Fruit fly (Drosophila melanogaster) whole organism, embryonic: ENCODE results near the gene bnl.

Experiments
- Bteb2 ChIP-seq: fragments of 200-800 bp; sonication (Bioruptor generic); optimal IDR thresholded peaks from 2 replicates; lab custom pipeline; 2016; ENCODE audit warnings: missing biosample characterization, missing genetic modification characterization
- CG10209 ChIP-seq: fragments of 200-800 bp; sonication (Bioruptor generic); optimal IDR thresholded peaks from 3 replicates; lab custom pipeline; 2017; ENCODE audit warnings: missing biosample characterization, mild to moderate bottlenecking, missing genetic modification characterization, missing genetic modification reagents
- CG10267 ChIP-seq: fragments of 200-800 bp; sonication (Bioruptor generic); optimal IDR thresholded peaks from 2 replicates; lab custom pipeline; 2018; ENCODE audit warnings: missing biosample characterization, mild to moderate bottlenecking, missing genetic modification characterization, moderate library complexity
- CG10366 ChIP-seq: fragments of 200-800 bp; sonication (Bioruptor generic); IDR thresholded peaks from 2 replicates; pipeline ENCODE4 v1.3.6; 2022; ENCODE audit warnings: missing biosample characterization, missing genetic modification characterization
- CG11696 ChIP-seq: fragments of 200-800 bp; sonication (Bioruptor generic); IDR thresholded peaks from 2 replicates; pipeline ENCODE4 v1.3.6; 2022; ENCODE audit warnings: missing biosample characterization, missing genetic modification characterization
- CG13775 ChIP-seq: fragments of 200-800 bp; sonication (Bioruptor generic); optimal IDR thresholded peaks from 3 replicates; lab custom pipeline; 2017; ENCODE audit warnings: missing biosample characterization, mild to moderate bottlenecking, missing genetic modification characterization
- CG14050 ChIP-seq: fragments of 200-800 bp; sonication (Bioruptor generic); IDR thresholded peaks from 3 replicates; pipeline ENCODE4 v1.3.6; 2022; ENCODE audit warnings: missing biosample characterization, missing genetic modification characterization
- CG15073 ChIP-seq: fragments of 200-800 bp; sonication (Bioruptor generic); optimal IDR thresholded peaks from 2 replicates; lab custom pipeline; 2016; ENCODE audit warnings: missing biosample characterization, missing genetic modification characterization
- CG17328 ChIP-seq: fragments of 200-800 bp; sonication (Bioruptor generic); IDR thresholded peaks from 2 replicates; pipeline ENCODE4 v1.3.6; 2022; ENCODE audit warnings: missing biosample characterization, missing genetic modification characterization
- CG17568 ChIP-seq: fragments of 200-800 bp; sonication (Bioruptor generic); optimal IDR thresholded peaks from 2 replicates; lab custom pipeline; 2018; ENCODE audit warnings: missing biosample characterization, mild to moderate bottlenecking, missing genetic modification characterization, moderate library complexity
- CG2120 ChIP-seq: fragments of 200-800 bp; sonication (Bioruptor generic); optimal IDR thresholded peaks from 3 replicates; lab custom pipeline; 2016; ENCODE audit warnings: missing biosample characterization, missing genetic modification characterization
- CG2678 ChIP-seq: fragments of 200-800 bp; sonication (Bioruptor generic); optimal IDR thresholded peaks from 3 replicates; lab custom pipeline; 2019; ENCODE audit warnings: missing biosample characterization, mild to moderate bottlenecking, missing genetic modification characterization, moderate library complexity
- CG30431 ChIP-seq: fragments of 200-800 bp; sonication (Bioruptor generic); optimal IDR thresholded peaks from 2 replicates; lab custom pipeline; 2017; ENCODE audit warnings: missing biosample characterization, missing genetic modification characterization
- CG4424 ChIP-seq: fragments of 200-800 bp; sonication (Bioruptor generic); optimal IDR thresholded peaks from 3 replicates; lab custom pipeline; 2016; ENCODE audit warnings: missing biosample characterization, missing genetic modification characterization
- CG4730 ChIP-seq: fragments of 200-800 bp; sonication (Bioruptor generic); IDR thresholded peaks from 2 replicates; pipeline ENCODE4 v1.3.6; 2022; ENCODE audit warnings: missing biosample characterization, missing genetic modification characterization
- CG4820 ChIP-seq: fragments of 200-800 bp; sonication (Bioruptor generic); optimal IDR thresholded peaks from 3 replicates; lab custom pipeline; 2016; ENCODE audit warnings: missing biosample characterization, missing genetic modification characterization
- CG7745 ChIP-seq: fragments of 200-800 bp; sonication (Bioruptor generic); optimal IDR thresholded peaks from 2 replicates; lab custom pipeline; 2018; ENCODE audit warnings: missing biosample characterization, mild to moderate bottlenecking, missing genetic modification characterization, moderate library complexity
- CG7987 ChIP-seq: fragments of 200-800 bp; sonication (Bioruptor generic); optimal IDR thresholded peaks from 2 replicates; lab custom pipeline; 2018; ENCODE audit warnings: missing biosample characterization, mild to moderate bottlenecking, missing genetic modification characterization, moderate library complexity
- CG8359 ChIP-seq: fragments of 200-800 bp; sonication (Bioruptor generic); optimal IDR thresholded peaks from 2 replicates; lab custom pipeline; 2017; ENCODE audit warnings: missing biosample characterization, mild to moderate bottlenecking, missing genetic modification characterization, borderline replicate concordance
- CG8765 ChIP-seq: fragments of 200-800 bp; sonication (Bioruptor generic); IDR thresholded peaks from 2 replicates; pipeline ENCODE4 v1.3.6; 2022; ENCODE audit warnings: missing biosample characterization, missing genetic modification characterization
- Deaf1 ChIP-seq: fragments of 200-800 bp; optimal IDR thresholded peaks from 3 replicates; lab custom pipeline; 2019; ENCODE audit warnings: missing biosample characterization, mild to moderate bottlenecking, missing genetic modification characterization, moderate library complexity
- HLH4C ChIP-seq: fragments of 200-800 bp; sonication (Bioruptor generic); IDR thresholded peaks from 3 replicates; pipeline ENCODE4 v1.3.6; 2022; ENCODE audit warnings: missing biosample characterization, missing genetic modification characterization; ENCODE audit not compliant: partially characterized antibody
- Hmr ChIP-seq: fragments of 200-800 bp; sonication (Bioruptor generic); optimal IDR thresholded peaks from 3 replicates; lab custom pipeline; 2017; ENCODE audit warnings: mild to moderate bottlenecking, missing biosample characterization, missing genetic modification reagents, missing genetic modification characterization
- Hsf ChIP-seq: fragments of 200-800 bp; sonication (Bioruptor generic); optimal IDR thresholded peaks from 3 replicates; lab custom pipeline; 2016; ENCODE audit warnings: missing biosample characterization, missing genetic modification characterization
- Jarid2 ChIP-seq: fragments of 200-800 bp; sonication (Bioruptor generic); optimal IDR thresholded peaks from 3 replicates; lab custom pipeline; 2017; ENCODE audit warnings: mild to moderate bottlenecking, missing biosample characterization, missing genetic modification reagents, missing genetic modification characterization
- MESR4 ChIP-seq: fragments of 200-800 bp; sonication (Bioruptor generic); optimal IDR thresholded peaks from 2 replicates; lab custom pipeline; 2018; ENCODE audit warnings: missing biosample characterization, mild to moderate bottlenecking, missing genetic modification characterization, moderate library complexity
- Meics ChIP-seq: fragments of 200-800 bp; sonication (Bioruptor generic); optimal IDR thresholded peaks from 2 replicates; lab custom pipeline; 2017; ENCODE audit warnings: missing biosample characterization, mild to moderate bottlenecking, missing genetic modification characterization
- Mrtf ChIP-seq: fragments of 200-800 bp; sonication (Bioruptor generic); IDR thresholded peaks from 3 replicates; pipeline ENCODE4 v1.3.6; 2022; ENCODE audit warnings: missing biosample characterization, missing genetic modification characterization
- Rx ChIP-seq: fragments of 200-800 bp; sonication (Bioruptor generic); IDR thresholded peaks from 2 replicates; pipeline ENCODE4 v1.3.6; 2022; ENCODE audit warnings: missing biosample characterization, missing genetic modification characterization
- aop ChIP-seq: fragments of 200-800 bp; sonication (Bioruptor generic); IDR thresholded peaks from 2 replicates; pipeline ENCODE4 v1.3.6; 2022; ENCODE audit warnings: missing biosample characterization, missing genetic modification characterization
- ap ChIP-seq: fragments of 200-800 bp; sonication (Bioruptor generic); IDR thresholded peaks from 2 replicates; pipeline ENCODE4 v1.3.6; 2022; ENCODE audit warnings: missing biosample characterization, missing genetic modification characterization
- ara ChIP-seq: fragments of 200-800 bp; sonication (Bioruptor generic); IDR thresholded peaks from 2 replicates; pipeline ENCODE4 v1.3.6; 2022; ENCODE audit warnings: missing biosample characterization, missing genetic modification characterization
- bcd ChIP-seq: fragments of 200-800 bp; sonication (Bioruptor generic); optimal IDR thresholded peaks from 2 replicates; lab custom pipeline; 2017; ENCODE audit warnings: missing biosample characterization, mild to moderate bottlenecking, missing genetic modification characterization
- danr ChIP-seq: fragments of 200-800 bp; sonication (Bioruptor generic); IDR thresholded peaks from 2 replicates; pipeline ENCODE4 v1.3.6; 2022; ENCODE audit warnings: missing biosample characterization, missing genetic modification characterization
- esg ChIP-seq: fragments of 200-800 bp; sonication (Bioruptor generic); conservative IDR thresholded peaks from 2 replicates; pipeline ENCODE4 v1.3.6; 2022; ENCODE audit warnings: missing biosample characterization, missing genetic modification characterization
- grn ChIP-seq: fragments of 200-800 bp; sonication (Bioruptor generic); optimal IDR thresholded peaks from 3 replicates; lab custom pipeline; 2017; ENCODE audit warnings: missing biosample characterization, missing genetic modification characterization
- ken ChIP-seq: fragments of 200-800 bp; sonication (Bioruptor generic); IDR thresholded peaks from 3 replicates; pipeline ENCODE4 v1.3.6; 2022; ENCODE audit warnings: missing biosample characterization, missing genetic modification characterization
- klu ChIP-seq: fragments of 200-800 bp; sonication (Bioruptor generic); IDR thresholded peaks from 2 replicates; pipeline ENCODE4 v1.3.6; 2022; ENCODE audit warnings: missing biosample characterization, missing genetic modification characterization
- nerfin-2 ChIP-seq: fragments of 200-800 bp; sonication (Bioruptor generic); IDR thresholded peaks from 2 replicates; pipeline ENCODE4 v1.3.6; 2022; ENCODE audit warnings: missing biosample characterization, missing genetic modification characterization; ENCODE audit not compliant: partially characterized antibody
- pros ChIP-seq: fragments of 200-800 bp; sonication (Bioruptor generic); optimal IDR thresholded peaks from 3 replicates; lab custom pipeline; 2019; ENCODE audit warnings: missing biosample characterization, mild to moderate bottlenecking, missing genetic modification characterization, moderate library complexity
- sna ChIP-seq: fragments of 200-800 bp; sonication (Bioruptor generic); IDR thresholded peaks from 2 replicates; pipeline ENCODE4 v1.3.6; 2022; ENCODE audit warnings: missing biosample characterization, missing genetic modification characterization; ENCODE audit not compliant: partially characterized antibody
- tgo ChIP-seq: fragments of 200-800 bp; sonication (Bioruptor generic); IDR thresholded peaks from 3 replicates; pipeline ENCODE4 v1.3.6; 2022; ENCODE audit warnings: missing biosample characterization, missing genetic modification characterization
- tio ChIP-seq: fragments of 200-800 bp; sonication (Bioruptor generic); optimal IDR thresholded peaks from 2 replicates; lab custom pipeline; 2017; ENCODE audit warnings: missing biosample characterization, missing genetic modification characterization, inconsistent platforms
- tna ChIP-seq: fragments of 200-800 bp; sonication (Bioruptor generic); IDR thresholded peaks from 2 replicates; pipeline ENCODE4 v1.3.6; 2022; ENCODE audit warnings: missing biosample characterization, missing genetic modification characterization; ENCODE audit not compliant: partially characterized antibody
- ttk ChIP-seq: fragments of 200-800 bp; sonication (Bioruptor generic); IDR thresholded peaks from 2 replicates; pipeline ENCODE4 v2.1.2; 2022; ENCODE audit warnings: missing biosample characterization, missing genetic modification characterization
- unpg ChIP-seq: fragments of 200-800 bp; sonication (Bioruptor generic); optimal IDR thresholded peaks from 3 replicates; lab custom pipeline; 2018; ENCODE audit warnings: missing biosample characterization, mild to moderate bottlenecking, missing genetic modification characterization, moderate library complexity
- yki ChIP-seq: fragments of >200 bp; optimal IDR thresholded peaks from 3 replicates; lab custom pipeline; 2018
- zen2 ChIP-seq: fragments of 200-800 bp; sonication (Bioruptor generic); IDR thresholded peaks from 3 replicates; pipeline ENCODE4 v1.3.6; 2022; ENCODE audit warnings: missing biosample characterization, missing genetic modification characterization; ENCODE audit not compliant: partially characterized antibody

bnl gene

DNA sequence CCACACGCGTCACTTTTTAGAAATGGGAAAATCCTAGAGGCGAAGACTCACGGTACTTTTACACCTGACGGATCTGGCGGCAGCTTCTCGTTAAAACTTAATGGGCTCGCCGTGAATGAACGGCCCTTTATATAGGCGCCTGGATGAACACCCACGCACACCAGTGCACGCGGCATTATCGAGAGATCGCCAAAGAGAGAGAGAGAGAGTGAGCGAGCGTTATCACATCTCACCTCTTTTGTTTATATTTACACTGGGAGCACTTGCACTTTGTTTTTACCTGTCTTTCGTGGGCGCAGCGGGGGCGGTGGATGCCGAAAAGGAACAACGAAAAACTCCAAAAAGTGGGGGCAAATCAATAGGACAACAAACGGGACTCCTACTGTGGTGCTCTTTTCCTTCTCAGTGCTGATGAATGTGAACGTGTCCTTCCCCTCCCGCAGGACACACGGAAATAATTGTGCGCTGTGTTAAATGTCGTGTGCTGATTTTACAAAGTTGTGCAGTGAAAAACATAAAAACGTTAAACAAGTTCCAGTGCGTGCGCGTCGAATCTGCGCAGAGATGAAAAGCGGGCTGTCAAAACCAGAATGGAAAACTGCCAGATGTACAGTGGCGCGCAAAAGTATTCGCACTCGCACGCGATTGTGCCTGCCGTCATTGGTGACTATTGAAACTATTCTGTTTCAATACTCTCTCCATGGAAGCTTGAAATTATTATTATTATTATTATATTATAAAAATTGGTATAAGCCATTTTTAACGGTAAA is 38.7 kb upstream of the bnl start, which contains the start of gene Mrp5:
Gene Mrp5 (minus strand): TSS at position 561 of the 770 bp plus-strand sequence.
- TF ChIP-seq Hsf: peak; percentile 7
- peak; percentile 69 for TF ChIP-seq CG10366 (GFP tag; lab: Robert Waterston, UW)
- peak; percentile 63 for TF ChIP-seq tgo (GFP tag; lab: Robert Waterston, UW)
- TF ChIP-seq Hmr (GFP tag; lab: Kevin White, UChicago): peak; percentile 52
- TF ChIP-seq MESR4 (GFP tag; lab: Kevin White, UChicago): peak; percentile 39
- TF ChIP-seq CG17328 (GFP tag; lab: Robert Waterston, UW): peak; percentile 64
- no peak for TF ChIP-seq CG7745 (tag; lab: Kevin White, UChicago)
- TF ChIP-seq tio: peak; percentile 20
- peak; percentile 40 for TF ChIP-seq CG10267 (tag; lab: Kevin White, UChicago)
- no peak for TF ChIP-seq zen2 (GFP tag; lab: Robert Waterston, UW)
- peak; percentile 51 for TF ChIP-seq CG13775 (GFP tag; lab: Kevin White, UChicago)
- TF ChIP-seq CG8359 (GFP tag; lab: Kevin White, UChicago): peak; percentile 7
- TF ChIP-seq bcd (GFP tag; lab: Kevin White, UChicago): peak; percentile 15
- peak; percentile 26; the same call in 1 of the 2 replicates for TF ChIP-seq esg
- TF ChIP-seq CG2678 (tag; lab: Kevin White, UChicago): peak; percentile 40
- no peak for TF ChIP-seq pros
- TF ChIP-seq ap (GFP tag; lab: Robert Waterston, UW): peak; percentile 28; the same call in 1 of the 2 replicates
- TF ChIP-seq Mrtf (GFP tag; lab: Robert Waterston, UW): peak; percentile 36; the same call in 2 of the 3 replicates
- peak; percentile 42 for TF ChIP-seq CG2120 (GFP tag; lab: Kevin White, UChicago)
- TF ChIP-seq ken: peak; percentile 48; the same call in 1 of the 3 replicates
- no peak for TF ChIP-seq danr (GFP tag; lab: Robert Waterston, UW)
- TF ChIP-seq CG10209 (GFP tag; lab: Kevin White, UChicago): peak; percentile 4
- TF ChIP-seq aop: peak; percentile 49; the same call in 1 of the 2 replicates
- TF ChIP-seq Jarid2 (GFP tag; lab: Kevin White, UChicago): peak; percentile 52
- peak; percentile 30 for TF ChIP-seq CG4424 (GFP tag; lab: Kevin White, UChicago)
- peak; percentile 53 for TF ChIP-seq Rx
- peak; percentile 39 for TF ChIP-seq unpg (GFP tag; lab: Kevin White, UChicago)
- peak; percentile 15; the same call in 1 of the 2 replicates for TF ChIP-seq tna
- TF ChIP-seq klu (GFP tag; lab: Robert Waterston, UW): no peak
- peak; percentile 18; the same call in 1 of the 3 replicates for TF ChIP-seq CG14050 (GFP tag; lab: Robert Waterston, UW)
- 0 out of 2 replicates have a peak, but pooled peaks have one; percentile 6 for TF ChIP-seq ara
- TF ChIP-seq Deaf1 (tag; lab: Kevin White, UChicago): no peak
- 0 out of 2 replicates have a peak, but pooled peaks have one; percentile 35 for TF ChIP-seq CG8765 (GFP tag; lab: Robert Waterston, UW)
- peak; percentile 71 for TF ChIP-seq grn (GFP tag; lab: Kevin White, UChicago)
- TF ChIP-seq CG4730 (GFP tag; lab: Robert Waterston, UW): 0 out of 2 replicates have a peak, but pooled peaks have one; percentile 13
- TF ChIP-seq CG4820 (GFP tag; lab: Kevin White, UChicago): peak; percentile 9
- 0 out of 2 replicates have a peak, but pooled peaks have one; percentile 12 for TF ChIP-seq ttk (GFP tag; lab: Robert Waterston, UW)
- no peak for TF ChIP-seq CG15073 (GFP tag; lab: Kevin White, UChicago)
- 0 out of 3 replicates have a peak, but pooled peaks have one; percentile 46 for TF ChIP-seq HLH4C
- peak; percentile 48 for TF ChIP-seq CG11696 (GFP tag; lab: Robert Waterston, UW)
- TF ChIP-seq CG30431: peak; percentile 7
- no peak for TF ChIP-seq sna (GFP tag; lab: Robert Waterston, UW)
- no peak for TF ChIP-seq nerfin-2 (GFP tag; lab: Robert Waterston, UW)
- peak; percentile 11 for TF ChIP-seq Bteb2 (GFP tag; lab: Kevin White, UChicago)
- TF ChIP-seq CG17568 (GFP tag; lab: Kevin White, UChicago): peak; percentile 29
- peak; percentile 59 for TF ChIP-seq Meics
- TF ChIP-seq yki (lab: Kevin White, UChicago): no peak
- TF ChIP-seq CG7987 (GFP tag; lab: Kevin White, UChicago): peak; percentile 17
